Worm (Caenorhabditis elegans) whole organism, late embryonic: ENCODE results near the gene sru-2.

Source experiments
- ceh-6 ChIP-seq: fragments of 200-800 bp; sonication (Bioruptor generic); optimal IDR thresholded peaks from 2 replicates; lab custom pipeline; 2018; ENCODE audit warnings: mild to moderate bottlenecking, missing genetic modification characterization, missing compliant biosample characterization
- nfya-1 ChIP-seq: sonication (generic microtip); optimal IDR thresholded peaks from 2 replicates; lab custom pipeline; 2017; ENCODE audit warnings: missing genetic modification characterization, mild to moderate bottlenecking, missing compliant biosample characterization, antibody characterized with exemption, moderate library complexity

DNA sequence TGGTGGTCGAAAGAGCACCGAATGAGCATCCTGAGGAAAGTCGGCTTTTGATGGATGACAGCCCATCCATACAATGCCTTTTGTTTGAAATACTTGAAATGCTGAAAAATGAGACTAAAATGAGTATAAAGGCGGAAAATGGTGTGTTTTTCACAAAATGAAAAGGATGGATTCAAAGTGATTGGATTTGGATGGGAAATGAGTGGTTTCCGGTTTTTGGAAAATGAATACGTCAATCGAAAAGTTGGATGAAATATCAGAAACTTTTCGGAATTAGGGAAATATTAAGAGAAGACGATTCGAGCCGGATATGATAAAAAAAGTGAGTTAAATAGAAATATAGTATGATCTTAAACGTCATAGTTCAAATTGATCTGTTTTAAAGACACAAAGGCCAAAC lies 18.7 kb upstream of the sru-2 start, which contains the start of gene F38E11.6:
- TF ChIP-seq ceh-6 (no peak), nfya-1 (tag; lab: Kevin White, UChicago) (no peak)
